Fruit fly (Drosophila melanogaster): ENCODE data around the gene swm.

swm gene

dm6 chr2L:19546869-19547710 lies 54.0 kb downstream of the swm start, which contains the start of gene CG10337 (continued):
- TF ChIP-seq p53 (GFP tag; optimal IDR thresholded peaks at IDR 0.05) (no peak), slou (GFP tag; optimal IDR thresholded peaks at IDR 0.05) (no peak), dmrt11E (tag; optimal IDR thresholded peaks at IDR 0.05) (no peak), tap (tag; optimal IDR thresholded peaks at IDR 0.05) (peak; percentile 41), Stat92E (GFP tag; optimal IDR thresholded peaks at IDR 0.05) (no peak), HmgD (GFP tag; optimal IDR thresholded peaks at IDR 0.05) (no peak), grau (tag; optimal IDR thresholded peaks at IDR 0.05) (peak; percentile 64), Hr78 (GFP tag; optimal IDR thresholded peaks at IDR 0.05) (no peak), hkb (optimal IDR thresholded peaks at IDR 0.05) (no peak), hkb (GFP tag; IDR thresholded peaks at IDR 0.05) (no peak; the same call in 1 of the 2 replicates), Drgx (GFP tag; IDR thresholded peaks at IDR 0.05) (no peak), Sry-δ (GFP tag; optimal IDR thresholded peaks at IDR 0.05) (peak; percentile 7), HLH4C (GFP tag; IDR thresholded peaks at IDR 0.05; ENCODE audit: partially characterized antibody) (no peak), CG15011 (GFP tag; optimal IDR thresholded peaks at IDR 0.05) (peak; percentile 69), sr (GFP tag; IDR thresholded peaks at IDR 0.05) (no peak), CG7839 (tag; optimal IDR thresholded peaks at IDR 0.05) (peak; percentile 40), luna (GFP tag; optimal IDR thresholded peaks at IDR 0.05) (no peak), CG12769 (tag; optimal IDR thresholded peaks at IDR 0.05) (peak; percentile 60), CG15514 (GFP tag; optimal IDR thresholded peaks at IDR 0.05) (peak; percentile 53), CG18262 (tag; optimal IDR thresholded peaks at IDR 0.05) (peak; percentile 10), CG18764 (GFP tag; optimal IDR thresholded peaks at IDR 0.05) (no peak), ap (GFP tag; IDR thresholded peaks at IDR 0.05) (no peak), ash1 (GFP tag; optimal IDR thresholded peaks at IDR 0.05) (no peak), Side (GFP tag; optimal IDR thresholded peaks at IDR 0.05) (no peak), maf-S (GFP tag; optimal IDR thresholded peaks at IDR 0.05) (no peak), fd3F (GFP tag; optimal IDR thresholded peaks at IDR 0.05) (no peak), jigr1 (GFP tag; IDR thresholded peaks at IDR 0.05) (no peak), crc (GFP tag; optimal IDR thresholded peaks at IDR 0.05) (no peak), Elba2 (GFP tag; optimal IDR thresholded peaks at IDR 0.05) (no peak), Vsx1 (GFP tag; optimal IDR thresholded peaks at IDR 0.05) (peak; percentile 22), CG9876 (GFP tag; optimal IDR thresholded peaks at IDR 0.05) (no peak), NFAT (GFP tag; IDR thresholded peaks at IDR 0.05) (no peak), Hr51 (GFP tag; optimal IDR thresholded peaks at IDR 0.05) (peak in 1 of 2 experiments; percentile 73), Med (GFP tag) (peak; percentile 83), tx (GFP tag; optimal IDR thresholded peaks at IDR 0.05) (peak; percentile 39), CG13296 (GFP tag; optimal IDR thresholded peaks at IDR 0.05) (peak; percentile 68), CG14965 (GFP tag; optimal IDR thresholded peaks at IDR 0.05; ENCODE audit: borderline replicate concordance) (no peak), ttk (GFP tag; IDR thresholded peaks at IDR 0.05) (no peak), gce (GFP tag; IDR thresholded peaks at IDR 0.05) (0 out of 3 replicates have a peak, but pooled peaks have one; percentile 44), ssp (GFP tag; IDR thresholded peaks at IDR 0.05) (no peak), CG16813 (GFP tag; IDR thresholded peaks at IDR 0.05; ENCODE audit: partially characterized antibody) (no peak), D19A (tag; optimal IDR thresholded peaks at IDR 0.05) (peak; percentile 40), ind (GFP tag; optimal IDR thresholded peaks at IDR 0.05) (no peak), Gsc (GFP tag; IDR thresholded peaks at IDR 0.05) (no peak), eve (GFP tag; optimal IDR thresholded peaks at IDR 0.05) (peak in 1 of 2 experiments; percentile 72), Nf-YB (GFP tag; optimal IDR thresholded peaks at IDR 0.05) (peak; percentile 42), CG32767 (GFP tag; IDR thresholded peaks at IDR 0.05) (no peak), CG3407 (GFP tag; optimal IDR thresholded peaks at IDR 0.05) (no peak), pnt (GFP tag; optimal IDR thresholded peaks at IDR 0.05) (peak; percentile 1)

All from whole organism, embryonic.